Worm (Caenorhabditis elegans): ENCODE data around the gene fbxa-1.

The fbxa-1 gene

ce11 chrIII:2330389-2330788 is 22.5 kb upstream of the fbxa-1 start:
- TF ChIP-seq ceh-28 (tag; optimal IDR thresholded peaks at IDR 0.05) (no peak), nhr-25 (tag; optimal IDR thresholded peaks at IDR 0.05) (no peak), aly-2 (tag; optimal IDR thresholded peaks at IDR 0.05) (no peak), nfya-1 (tag; optimal IDR thresholded peaks at IDR 0.05; ENCODE audit: insufficient read depth) (no peak), skn-1 (tag; optimal IDR thresholded peaks at IDR 0.05) (no peak), fkh-2 (tag; optimal IDR thresholded peaks at IDR 0.05) (no peak), nhr-67 (tag; optimal IDR thresholded peaks at IDR 0.05) (no peak), nhr-76 (tag; optimal IDR thresholded peaks at IDR 0.05) (no peak), ztf-4 (tag; optimal IDR thresholded peaks at IDR 0.05) (no peak), tbx-2 (tag; optimal IDR thresholded peaks at IDR 0.05) (no peak), eor-1 (tag; optimal IDR thresholded peaks at IDR 0.05) (no peak), lsy-12 (tag; optimal IDR thresholded peaks at IDR 0.05) (no peak), ama-1 (optimal IDR thresholded peaks at IDR 0.05) (no peak), egl-27 (tag; optimal IDR thresholded peaks at IDR 0.05) (no peak), ceh-9 (tag; optimal IDR thresholded peaks at IDR 0.05) (no peak), mml-1 (tag; optimal IDR thresholded peaks at IDR 0.05) (no peak), ZK546.5 (tag; optimal IDR thresholded peaks at IDR 0.05) (no peak), ceh-82 (tag; optimal IDR thresholded peaks at IDR 0.05) (no peak), ceh-16 (tag; optimal IDR thresholded peaks at IDR 0.05) (no peak)

ce11 chrIII:2329336-2329735 is 21.4 kb upstream of the fbxa-1 start, which contains the start of gene Y54F10BM.12:
Y54F10BM.12 (minus strand) TSS chrIII:2329679.
- TF ChIP-seq sea-2 (GFP tag; optimal IDR thresholded peaks at IDR 0.05) (no peak), nhr-76 (tag; optimal IDR thresholded peaks at IDR 0.05) (no peak), nhr-77 (tag; optimal IDR thresholded peaks at IDR 0.05) (no peak), nhr-25 (tag; optimal IDR thresholded peaks at IDR 0.05) (no peak), R02D3.7 (tag; optimal IDR thresholded peaks at IDR 0.05) (no peak), nhr-28 (tag; optimal IDR thresholded peaks at IDR 0.05) (no peak), jun-1 (tag; optimal IDR thresholded peaks at IDR 0.05) (no peak), ztf-11 (tag; optimal IDR thresholded peaks at IDR 0.05) (no peak), eor-1 (tag; optimal IDR thresholded peaks at IDR 0.05) (no peak), skn-1 (tag; optimal IDR thresholded peaks at IDR 0.05) (no peak), lin-15B (tag; optimal IDR thresholded peaks at IDR 0.05) (no peak), nhr-43 (tag; optimal IDR thresholded peaks at IDR 0.05; ENCODE audit: poor library complexity, severe bottlenecking) (no peak), egl-5 (tag; optimal IDR thresholded peaks at IDR 0.05) (no peak), elt-1 (tag; optimal IDR thresholded peaks at IDR 0.05) (no peak), daf-12 (tag; optimal IDR thresholded peaks at IDR 0.05) (no peak), pqm-1 (tag; optimal IDR thresholded peaks at IDR 0.05) (no peak), nhr-67 (tag; optimal IDR thresholded peaks at IDR 0.05) (no peak), elt-3 (tag; optimal IDR thresholded peaks at IDR 0.05) (no peak)

ce11 chrIII:2328612-2329011 is 20.7 kb upstream of the fbxa-1 start:
- TF ChIP-seq daf-12 (tag; optimal IDR thresholded peaks at IDR 0.05) (no peak), mdl-1 (tag; optimal IDR thresholded peaks at IDR 0.05) (no peak), nfya-1 (tag; optimal IDR thresholded peaks at IDR 0.05; ENCODE audit: insufficient read depth) (no peak), lsy-12 (tag; optimal IDR thresholded peaks at IDR 0.05) (no peak), skn-1 (tag; optimal IDR thresholded peaks at IDR 0.05) (no peak), ceh-28 (tag; optimal IDR thresholded peaks at IDR 0.05) (peak; percentile 86), elt-2 (tag; optimal IDR thresholded peaks at IDR 0.05) (no peak)

ce11 chrIII:2324703-2325102 is 16.8 kb upstream of the fbxa-1 start:
- TF ChIP-seq ama-1 (optimal IDR thresholded peaks at IDR 0.05) (no peak), nfya-1 (tag; optimal IDR thresholded peaks at IDR 0.05; ENCODE audit: insufficient read depth) (peak; percentile 89), lin-15B (tag; optimal IDR thresholded peaks at IDR 0.05) (no peak)

ce11 chrIII:2316439-2316838 is 8.5 kb upstream of the fbxa-1 start:
- no peak for TF ChIP-seq fkh-2 (tag; optimal IDR thresholded peaks at IDR 0.05)
- TF ChIP-seq elt-3 (tag; optimal IDR thresholded peaks at IDR 0.05) = no peak
- no peak for TF ChIP-seq skn-1 (tag; optimal IDR thresholded peaks at IDR 0.05)
- TF ChIP-seq ama-1 (optimal IDR thresholded peaks at IDR 0.05) = no peak

All from whole organism, L3 larva.